Worm (Caenorhabditis elegans): Measurements from ENCODE around the gene K03B4.8.
A peak's percentile ranks its signal among the peaks of the same experiment; 100 is the strongest.

Gene K03B4.8

DNA sequence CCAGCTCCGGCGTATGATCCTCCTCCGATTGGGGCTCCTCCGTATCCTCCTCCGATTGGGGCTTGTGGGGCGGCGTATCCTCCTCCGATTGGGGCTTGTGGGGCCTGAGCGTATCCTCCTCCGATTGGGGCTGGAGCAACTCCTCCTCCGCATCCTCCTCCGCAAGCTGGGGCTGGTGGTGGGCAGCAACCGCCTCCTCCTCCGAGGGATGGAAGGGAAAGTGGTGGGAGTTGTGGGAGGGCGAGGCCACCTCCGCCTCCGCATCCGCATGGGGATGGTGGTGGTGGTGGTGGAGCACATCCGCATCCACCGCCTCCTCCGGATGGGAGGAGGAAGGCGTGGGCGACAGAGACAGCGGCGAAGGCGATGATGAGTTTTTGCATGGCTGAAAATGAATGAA is 26.5 kb downstream of the K03B4.8 start, which contains the start of gene F41F3.3:
TSS of gene F41F3.3 (minus strand) at position 383 of the 400 bp plus-strand sequence.
- TF ChIP-seq cey-2 (tag; optimal IDR thresholded peaks at IDR 0.05; ENCODE audit: borderline replicate concordance, insufficient read depth) (no peak), sdz-12 (GFP tag; optimal IDR thresholded peaks at IDR 0.05) (peak; percentile 25), ztf-7 (tag; optimal IDR thresholded peaks at IDR 0.05) (no peak), lin-38 (GFP tag; IDR thresholded peaks at IDR 0.05) (no peak), lin-13 (GFP tag; optimal IDR thresholded peaks at IDR 0.05) (no peak), daf-19 (GFP tag; conservative IDR thresholded peaks at IDR 0.05) (no peak), T26A8.4 (GFP tag; IDR thresholded peaks at IDR 0.05) (peak; percentile 74), nhr-6 (tag; optimal IDR thresholded peaks at IDR 0.05) (no peak), zag-1 (tag; optimal IDR thresholded peaks at IDR 0.05) (no peak), set-16 (GFP tag; IDR thresholded peaks at IDR 0.05) (peak; percentile 99), nhr-102 (tag; optimal IDR thresholded peaks at IDR 0.05) (peak; percentile 29), dmd-6 (GFP tag; IDR thresholded peaks at IDR 0.05) (no peak), spr-3 (GFP tag; optimal IDR thresholded peaks at IDR 0.05) (peak; percentile 10), tra-1 (GFP tag; IDR thresholded peaks at IDR 0.05) (no peak), nhr-237 (tag; optimal IDR thresholded peaks at IDR 0.05) (no peak), ceh-44 (GFP tag; IDR thresholded peaks at IDR 0.05) (no peak), aly-2 (tag; optimal IDR thresholded peaks at IDR 0.05) (no peak), lin-29 (GFP tag; IDR thresholded peaks at IDR 0.05) (no peak), lin-39 (tag; optimal IDR thresholded peaks at IDR 0.05) (no peak), egl-43 (GFP tag; IDR thresholded peaks at IDR 0.05) (peak; percentile 82), ceh-28 (tag; optimal IDR thresholded peaks at IDR 0.05) (no peak), spr-1 (tag; optimal IDR thresholded peaks at IDR 0.05) (peak; percentile 28), F44E2.7 (GFP tag; IDR thresholded peaks at IDR 0.05) (no peak), pha-4 (GFP tag; IDR thresholded peaks at IDR 0.05) (peak; percentile 38; the same call in 1 of the 2 replicates), pha-4 (tag; optimal IDR thresholded peaks at IDR 0.05) (no peak), F10B5.3 (tag; optimal IDR thresholded peaks at IDR 0.05) (no peak), Y105C5A.15 (GFP tag; IDR thresholded peaks at IDR 0.05) (no peak), jun-1 (tag; optimal IDR thresholded peaks at IDR 0.05) (no peak), skn-1 (tag; optimal IDR thresholded peaks at IDR 0.05) (no peak), unc-130 (GFP tag; optimal IDR thresholded peaks at IDR 0.05) (no peak), mxl-3 (GFP tag; optimal IDR thresholded peaks at IDR 0.05) (peak; percentile 12), nhr-10 (tag; optimal IDR thresholded peaks at IDR 0.05) (no peak), php-3 (GFP tag; IDR thresholded peaks at IDR 0.05) (0 out of 2 replicates have a peak, but pooled peaks have one; percentile 48), hif-1 (tag; optimal IDR thresholded peaks at IDR 0.05) (peak in 1 of 2 experiments; percentile 14), gei-8 (GFP tag; optimal IDR thresholded peaks at IDR 0.05) (no peak), aha-1 (tag) (peak; percentile 62), snpc-1.2 (GFP tag; IDR thresholded peaks at IDR 0.05) (peak; percentile 51; the same call in 1 of the 2 replicates), lsy-2 (tag; optimal IDR thresholded peaks at IDR 0.05) (no peak), daf-8 (GFP tag; IDR thresholded peaks at IDR 0.05) (no peak), dmd-9 (GFP tag; IDR thresholded peaks at IDR 0.05) (no peak), mdl-1 (tag; optimal IDR thresholded peaks at IDR 0.05) (no peak), nhr-42 (GFP tag; IDR thresholded peaks at IDR 0.05) (no peak), nhr-11 (tag; optimal IDR thresholded peaks at IDR 0.05) (no peak), ceh-62 (tag; optimal IDR thresholded peaks at IDR 0.05) (no peak), R02D3.7 (tag; optimal IDR thresholded peaks at IDR 0.05) (no peak), nhr-28 (tag; optimal IDR thresholded peaks at IDR 0.05) (no peak), ZK337.2 (GFP tag; IDR thresholded peaks at IDR 0.05) (no peak), ama-1 (optimal IDR thresholded peaks at IDR 0.05) (peak; percentile 61), nhr-77 (tag; optimal IDR thresholded peaks at IDR 0.05) (no peak), tag-97 (GFP tag; IDR thresholded peaks at IDR 0.05) (no peak), F37D6.2 (tag; optimal IDR thresholded peaks at IDR 0.05) (no peak), lin-1 (GFP tag; IDR thresholded peaks at IDR 0.05) (no peak), dmd-8 (GFP tag; IDR thresholded peaks at IDR 0.05) (0 out of 2 replicates have a peak, but pooled peaks have one; percentile 32)

Measured in whole organism, L4 larva.